Worm (Caenorhabditis elegans) whole organism, early embryonic: ENCODE data around the gene Y47D7A.3.

Experiments
- B0310.2 ChIP-seq: sonication (generic microtip); optimal IDR thresholded peaks from 2 replicates; lab custom pipeline; 2016; ENCODE audit warnings: mild to moderate bottlenecking, missing genetic modification characterization, missing compliant biosample characterization
- F13C5.2 ChIP-seq: sonication (generic microtip); optimal IDR thresholded peaks from 2 replicates; lab custom pipeline; 2017; ENCODE audit warnings: mild to moderate bottlenecking, missing genetic modification characterization, inconsistent platforms, missing compliant biosample characterization
- aly-1 ChIP-seq: sonication (generic microtip); optimal IDR thresholded peaks from 2 replicates; lab custom pipeline; 2016; ENCODE audit warnings: missing genetic modification characterization, missing compliant biosample characterization
- ama-1 ChIP-seq: fragments of 150-350 bp; optimal IDR thresholded peaks from 2 replicates; lab custom pipeline; 2014
- ceh-13 ChIP-seq: fragments of 200-800 bp; sonication (Bioruptor generic); optimal IDR thresholded peaks from 2 replicates; lab custom pipeline; 2018; ENCODE audit warnings: mild to moderate bottlenecking, missing genetic modification characterization, missing compliant biosample characterization
- ceh-36 ChIP-seq: sonication (generic microtip); optimal IDR thresholded peaks from 2 replicates; lab custom pipeline; 2016; ENCODE audit warnings: missing genetic modification characterization, inconsistent platforms, missing compliant biosample characterization
- ets-7 ChIP-seq: sonication (generic microtip); optimal IDR thresholded peaks from 2 replicates; lab custom pipeline; 2016; ENCODE audit warnings: missing genotype, missing genetic modification characterization, missing compliant biosample characterization
- flt-1 ChIP-seq: fragments of 200-800 bp; sonication (Bioruptor generic); IDR thresholded peaks from 2 replicates; pipeline ENCODE4 v1.3.6; 2022; ENCODE audit warnings: missing genetic modification characterization, missing compliant biosample characterization
- hmbx-1 ChIP-seq: sonication (generic microtip); optimal IDR thresholded peaks from 2 replicates; lab custom pipeline; 2016; ENCODE audit warnings: mild to moderate bottlenecking, missing genetic modification characterization, missing compliant biosample characterization
- hmg-4 ChIP-seq: fragments of 200-800 bp; sonication (Bioruptor generic); optimal IDR thresholded peaks from 2 replicates; lab custom pipeline; 2018; ENCODE audit warnings: mild to moderate bottlenecking, missing genetic modification characterization, missing compliant biosample characterization
- hnd-1 ChIP-seq: sonication (generic microtip); optimal IDR thresholded peaks from 2 replicates; lab custom pipeline; 2016; ENCODE audit warnings: missing genetic modification characterization, missing compliant biosample characterization
- pes-1 ChIP-seq: fragments of 200-800 bp; sonication (Bioruptor generic); IDR thresholded peaks from 2 replicates; pipeline ENCODE4 v1.3.6; 2022; ENCODE audit warnings: missing genetic modification reagents, missing genetic modification characterization, missing compliant biosample characterization
- scrt-1 ChIP-seq: fragments of 200-800 bp; sonication (Bioruptor generic); IDR thresholded peaks from 2 replicates; pipeline ENCODE4 v1.3.6; 2022; ENCODE audit warnings: missing genetic modification characterization, missing compliant biosample characterization
- sea-1 ChIP-seq: fragments of 200-800 bp; sonication (Bioruptor generic); conservative IDR thresholded peaks from 2 replicates; pipeline ENCODE4 v1.3.6; 2022; ENCODE audit warnings: missing genetic modification characterization, missing compliant biosample characterization
- tbx-11 ChIP-seq: fragments of 200-800 bp; sonication (Bioruptor generic); IDR thresholded peaks from 2 replicates; pipeline ENCODE4 v1.3.6; 2022; ENCODE audit warnings: missing genetic modification characterization, missing compliant biosample characterization
- tbx-37 ChIP-seq: fragments of 200-800 bp; sonication (Bioruptor generic); conservative IDR thresholded peaks from 2 replicates; pipeline ENCODE4 v1.3.6; 2022; ENCODE audit warnings: missing genetic modification reagents, missing genetic modification characterization, missing compliant biosample characterization
- tra-4 ChIP-seq: sonication (generic microtip); optimal IDR thresholded peaks from 2 replicates; lab custom pipeline; 2017; ENCODE audit warnings: missing genetic modification characterization, missing compliant biosample characterization

Gene Y47D7A.3

ce11 chrV:4414613-4415071 lies 3.9 kb downstream of the Y47D7A.3 start, which contains the start of gene grl-5:
TSS of gene grl-5 (minus strand) at chrV:4414663.
- TF ChIP-seq tbx-11 (GFP tag; lab: Robert Waterston, UW): no peak
- no peak for TF ChIP-seq aly-1 (tag; lab: Kevin White, UChicago)
- TF ChIP-seq flt-1 (GFP tag; lab: Robert Waterston, UW): no peak
- TF ChIP-seq B0310.2: no peak
- TF ChIP-seq hmbx-1 (tag; lab: Kevin White, UChicago): no peak
- TF ChIP-seq ceh-36 (tag; lab: Kevin White, UChicago): no peak
- TF ChIP-seq hmg-4 (GFP tag; lab: Kevin White, UChicago): no peak
- TF ChIP-seq scrt-1: no peak
- TF ChIP-seq tbx-37 (GFP tag; lab: Robert Waterston, UW): no peak
- no peak for TF ChIP-seq ets-7 (tag; lab: Kevin White, UChicago)
- TF ChIP-seq tra-4 (tag; lab: Kevin White, UChicago): no peak
- no peak for TF ChIP-seq F13C5.2 (tag; lab: Kevin White, UChicago)
- no peak for TF ChIP-seq pes-1 (GFP tag; lab: Robert Waterston, UW)
- no peak for TF ChIP-seq ceh-13
- no peak for TF ChIP-seq ama-1 (lab: Kevin White, UChicago)
- no peak for TF ChIP-seq sea-1 (GFP tag; lab: Robert Waterston, UW)
- TF ChIP-seq hnd-1 (tag; lab: Kevin White, UChicago): no peak

ce11 chrV:4416710-4417109 lies 6.0 kb downstream of the Y47D7A.3 start, which contains the start of gene Y47D7A.18:
TSS of gene Y47D7A.18 (minus strand) at chrV:4416810.
- TF ChIP-seq B0310.2 (no peak), ceh-36 (tag; lab: Kevin White, UChicago) (no peak), tbx-37 (GFP tag; lab: Robert Waterston, UW) (no peak), hmg-4 (GFP tag; lab: Kevin White, UChicago) (no peak), flt-1 (GFP tag; lab: Robert Waterston, UW) (no peak)

- TF ChIP-seq tbx-11 (GFP tag; lab: Robert Waterston, UW): no peak
- no peak for TF ChIP-seq hmg-4 (GFP tag; lab: Kevin White, UChicago)
- no peak for TF ChIP-seq hnd-1 (tag; lab: Kevin White, UChicago)
- TF ChIP-seq ama-1 (lab: Kevin White, UChicago): no peak
- TF ChIP-seq ceh-36 (tag; lab: Kevin White, UChicago): no peak
- no peak for TF ChIP-seq tra-4 (tag; lab: Kevin White, UChicago)
- no peak for TF ChIP-seq sea-1 (GFP tag; lab: Robert Waterston, UW)
- no peak for TF ChIP-seq ceh-13
- no peak for TF ChIP-seq ets-7 (tag; lab: Kevin White, UChicago)
- TF ChIP-seq scrt-1: no peak
- no peak for TF ChIP-seq F13C5.2 (tag; lab: Kevin White, UChicago)
- TF ChIP-seq hmbx-1 (tag; lab: Kevin White, UChicago): no peak
- no peak for TF ChIP-seq B0310.2
These were observed 7.4 kb downstream of the Y47D7A.3 start, which contains the start of gene Y47D7A.6 for ce11 chrV:4418116-4418515. TSS of gene Y47D7A.6 (minus strand) at chrV:4418216.

ce11 chrV:4419767-4420322 lies 9.1 kb downstream of the Y47D7A.3 start, which contains the start of the genes Y47D7A.7 and Y47D7A.2:
TSS of gene Y47D7A.7 (minus strand) at chrV:4419867.
TSS of gene Y47D7A.2 (plus strand) at chrV:4420272.
- TF ChIP-seq tra-4 (tag; lab: Kevin White, UChicago): no peak
- TF ChIP-seq flt-1 (GFP tag; lab: Robert Waterston, UW): no peak
- TF ChIP-seq B0310.2: no peak
- no peak for TF ChIP-seq hmbx-1 (tag; lab: Kevin White, UChicago)
- TF ChIP-seq hmg-4 (GFP tag; lab: Kevin White, UChicago): no peak
- no peak for TF ChIP-seq F13C5.2 (tag; lab: Kevin White, UChicago)
- TF ChIP-seq pes-1 (GFP tag; lab: Robert Waterston, UW): no peak
- no peak for TF ChIP-seq ceh-13
- TF ChIP-seq ama-1 (lab: Kevin White, UChicago): no peak
- no peak for TF ChIP-seq ceh-36 (tag; lab: Kevin White, UChicago)
- no peak for TF ChIP-seq ets-7 (tag; lab: Kevin White, UChicago)
- TF ChIP-seq tbx-11 (GFP tag; lab: Robert Waterston, UW): no peak
- TF ChIP-seq hnd-1 (tag; lab: Kevin White, UChicago): no peak
- TF ChIP-seq scrt-1: no peak
- TF ChIP-seq aly-1 (tag; lab: Kevin White, UChicago): no peak
- TF ChIP-seq sea-1 (GFP tag; lab: Robert Waterston, UW): no peak
- TF ChIP-seq tbx-37 (GFP tag; lab: Robert Waterston, UW): no peak

- TF ChIP-seq hmbx-1 (tag; lab: Kevin White, UChicago) (no peak), tbx-11 (GFP tag; lab: Robert Waterston, UW) (no peak), pes-1 (GFP tag; lab: Robert Waterston, UW) (no peak), tra-4 (tag; lab: Kevin White, UChicago) (no peak), B0310.2 (no peak), ceh-13 (no peak), tbx-37 (GFP tag; lab: Robert Waterston, UW) (no peak), ets-7 (tag; lab: Kevin White, UChicago) (no peak), ama-1 (lab: Kevin White, UChicago) (no peak), sea-1 (GFP tag; lab: Robert Waterston, UW) (no peak), ceh-36 (tag; lab: Kevin White, UChicago) (no peak), flt-1 (GFP tag; lab: Robert Waterston, UW) (no peak), scrt-1 (no peak), aly-1 (tag; lab: Kevin White, UChicago) (no peak), F13C5.2 (tag; lab: Kevin White, UChicago) (no peak)
These were observed 10.7 kb downstream of the Y47D7A.3 start, which contains the start of gene skr-14 for ce11 chrV:4421475-4421874. TSS of gene skr-14 (minus strand) at chrV:4421575.

ce11 chrV:4422127-4422526 lies 11.4 kb downstream of the Y47D7A.3 start, which contains the start of gene skr-7:
TSS of gene skr-7 (plus strand) at chrV:4422427.
- TF ChIP-seq scrt-1: no peak

ce11 chrV:4423087-4423486 lies 12.3 kb downstream of the Y47D7A.3 start:
- TF ChIP-seq ama-1 (lab: Kevin White, UChicago) (no peak), ets-7 (tag; lab: Kevin White, UChicago) (no peak), hnd-1 (tag; lab: Kevin White, UChicago) (no peak), tbx-37 (GFP tag; lab: Robert Waterston, UW) (no peak), hmg-4 (GFP tag; lab: Kevin White, UChicago) (no peak), scrt-1 (no peak), sea-1 (GFP tag; lab: Robert Waterston, UW) (no peak), F13C5.2 (tag; lab: Kevin White, UChicago) (no peak), B0310.2 (no peak), pes-1 (GFP tag; lab: Robert Waterston, UW) (no peak)
